Fruit fly (Drosophila melanogaster) whole organism, pupa: Measurements from ENCODE around the gene Arl5.

Experiments used
- CG10348 ChIP-seq: fragments of 200-800 bp; sonication (Bioruptor generic); IDR thresholded peaks from 2 replicates; pipeline ENCODE4 v1.3.6; 2022; ENCODE audit warnings: missing biosample characterization, missing genetic modification characterization
- CG12605 ChIP-seq: fragments of 200-800 bp; sonication (Bioruptor generic); IDR thresholded peaks from 2 replicates; pipeline ENCODE4 v1.3.6; 2022; ENCODE audit warnings: missing biosample characterization, missing genetic modification characterization
- CG13204 ChIP-seq: fragments of 200-800 bp; sonication (Bioruptor generic); optimal IDR thresholded peaks from 2 replicates; lab custom pipeline; 2018; ENCODE audit warnings: missing biosample characterization, mild to moderate bottlenecking, missing genetic modification characterization, moderate library complexity
- CG14655 ChIP-seq: fragments of 200-800 bp; sonication (Bioruptor generic); optimal IDR thresholded peaks from 3 replicates; lab custom pipeline; 2017; ENCODE audit warnings: mild to moderate bottlenecking, missing biosample characterization, missing genetic modification reagents, missing genetic modification characterization
- CG15710 ChIP-seq: fragments of 200-800 bp; sonication (Bioruptor generic); optimal IDR thresholded peaks from 2 replicates; lab custom pipeline; 2018; ENCODE audit warnings: missing biosample characterization, mild to moderate bottlenecking, missing genetic modification characterization, moderate library complexity
- CG17806 ChIP-seq: fragments of 200-800 bp; sonication (Bioruptor generic); optimal IDR thresholded peaks from 2 replicates; lab custom pipeline; 2018; ENCODE audit warnings: missing biosample characterization, mild to moderate bottlenecking, missing genetic modification characterization, moderate library complexity
- CG32121 ChIP-seq: fragments of 200-800 bp; sonication (Bioruptor generic); IDR thresholded peaks from 2 replicates; pipeline ENCODE4 v1.3.6; 2022; ENCODE audit warnings: missing biosample characterization, missing genetic modification characterization
- CG34367 ChIP-seq: fragments of 200-800 bp; sonication (Bioruptor generic); optimal IDR thresholded peaks from 2 replicates; lab custom pipeline; 2018; ENCODE audit warnings: missing biosample characterization, mild to moderate bottlenecking, missing genetic modification characterization
- CG4496 ChIP-seq: fragments of 200-800 bp; sonication (Bioruptor generic); IDR thresholded peaks from 3 replicates; pipeline ENCODE4 v1.3.6; 2022; ENCODE audit warnings: missing biosample characterization, missing genetic modification characterization
- CG8159 ChIP-seq: fragments of 200-800 bp; sonication (Bioruptor generic); optimal IDR thresholded peaks from 3 replicates; lab custom pipeline; 2018; ENCODE audit warnings: missing biosample characterization, mild to moderate bottlenecking, missing genetic modification characterization, moderate library complexity
- CG8301 ChIP-seq: fragments of 200-800 bp; sonication (Bioruptor generic); optimal IDR thresholded peaks from 2 replicates; lab custom pipeline; 2018; ENCODE audit warnings: missing biosample characterization, mild to moderate bottlenecking, missing genetic modification characterization
- CG9948 ChIP-seq: fragments of 200-800 bp; sonication (Bioruptor generic); optimal IDR thresholded peaks from 2 replicates; lab custom pipeline; 2018; ENCODE audit warnings: missing biosample characterization, mild to moderate bottlenecking, missing genetic modification characterization, moderate library complexity
- D1 ChIP-seq: fragments of 200-800 bp; sonication (Bioruptor generic); optimal IDR thresholded peaks from 2 replicates; lab custom pipeline; 2018; ENCODE audit warnings: missing biosample characterization, mild to moderate bottlenecking, missing genetic modification characterization, moderate library complexity
- EcR ChIP-seq: fragments of 200-800 bp; sonication (Bioruptor generic); optimal IDR thresholded peaks from 3 replicates; lab custom pipeline; 2019; ENCODE audit warnings: missing biosample characterization, missing genetic modification characterization, mild to moderate bottlenecking, moderate library complexity, missing genetic modification reagents
- Ets98B ChIP-seq: fragments of 200-800 bp; sonication (Bioruptor generic); IDR thresholded peaks from 2 replicates; pipeline ENCODE4 v1.3.6; 2022; ENCODE audit warnings: missing biosample characterization, missing genetic modification characterization
- Pif1A ChIP-seq: fragments of 200-800 bp; sonication (Bioruptor generic); optimal IDR thresholded peaks from 3 replicates; lab custom pipeline; 2016; ENCODE audit warnings: missing biosample characterization, missing genetic modification characterization
- Pif1B ChIP-seq: fragments of 200-800 bp; sonication (Bioruptor generic); optimal IDR thresholded peaks from 3 replicates; lab custom pipeline; 2016; ENCODE audit warnings: missing biosample characterization, missing genetic modification characterization
- Snoo ChIP-seq: fragments of 200-800 bp; sonication (Bioruptor generic); optimal IDR thresholded peaks from 3 replicates; lab custom pipeline; 2017; ENCODE audit warnings: missing biosample characterization, mild to moderate bottlenecking, missing genetic modification characterization, inconsistent platforms
- fd96Ca ChIP-seq: fragments of 200-800 bp; sonication (Bioruptor generic); IDR thresholded peaks from 3 replicates; pipeline ENCODE4 v1.3.6; 2022; ENCODE audit warnings: missing biosample characterization, missing genetic modification characterization
- gl ChIP-seq: fragments of 200-800 bp; sonication (Bioruptor generic); optimal IDR thresholded peaks from 2 replicates; lab custom pipeline; 2018; ENCODE audit warnings: missing biosample characterization, mild to moderate bottlenecking, missing genetic modification characterization
- rn ChIP-seq: fragments of 200-800 bp; sonication (Bioruptor generic); IDR thresholded peaks from 2 replicates; pipeline ENCODE4 v1.3.6; 2022; ENCODE audit warnings: missing biosample characterization, missing genetic modification characterization

Arl5 gene

DNA sequence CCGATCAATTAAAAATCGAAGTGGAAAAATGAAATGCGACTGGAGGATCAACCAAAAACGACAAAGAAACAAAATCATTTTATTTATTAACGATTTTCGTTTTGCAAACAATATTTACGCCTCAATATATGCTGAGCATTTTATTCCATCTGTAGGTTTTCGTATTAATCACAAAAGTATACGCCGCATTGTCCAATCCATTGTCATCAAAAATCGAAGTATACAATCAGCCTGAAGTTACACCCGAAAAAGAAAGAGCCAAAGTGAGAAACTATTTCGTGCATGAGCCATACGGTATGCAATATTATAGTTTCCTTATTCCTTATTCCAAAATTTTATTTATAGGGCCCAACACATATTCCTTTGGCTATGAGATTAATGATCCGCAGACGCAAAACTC lies 29.4 kb upstream of the Arl5 start:
- peak; percentile 14 for TF ChIP-seq D1 (tag; lab: Kevin White, UChicago)
- TF ChIP-seq fd96Ca (GFP tag; lab: Robert Waterston, UW), result no peak

DNA sequence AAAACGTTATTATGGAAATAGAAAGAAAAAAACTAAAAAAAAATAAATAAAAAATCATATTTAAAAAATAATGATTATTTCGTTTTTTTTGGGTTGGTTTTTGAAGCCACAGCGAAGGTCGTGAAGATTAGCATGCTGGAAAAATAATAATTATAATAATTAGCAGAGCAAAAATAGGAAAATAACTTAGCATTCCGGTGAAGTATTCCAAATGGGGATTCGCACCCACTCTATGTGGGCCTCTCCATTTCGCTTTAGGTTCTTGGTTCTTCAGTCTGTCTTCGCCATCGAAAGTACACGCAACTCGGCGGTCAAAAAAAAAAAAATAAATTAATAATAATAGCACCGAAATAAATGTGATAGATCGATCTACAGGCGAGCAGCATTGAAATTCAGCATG lies 28.6 kb upstream of the Arl5 start, which contains the start of gene CG34462:
Gene CG34462, plus strand, starts transcription at position 301 of the 400 bp plus-strand sequence.
- TF ChIP-seq Pif1A (GFP tag; lab: Kevin White, UChicago) (no peak), CG10348 (GFP tag; lab: Robert Waterston, UW) (no peak), CG12605 (GFP tag; lab: Robert Waterston, UW) (no peak), Pif1B (GFP tag; lab: Kevin White, UChicago) (no peak), rn (GFP tag; lab: Robert Waterston, UW) (no peak)

DNA sequence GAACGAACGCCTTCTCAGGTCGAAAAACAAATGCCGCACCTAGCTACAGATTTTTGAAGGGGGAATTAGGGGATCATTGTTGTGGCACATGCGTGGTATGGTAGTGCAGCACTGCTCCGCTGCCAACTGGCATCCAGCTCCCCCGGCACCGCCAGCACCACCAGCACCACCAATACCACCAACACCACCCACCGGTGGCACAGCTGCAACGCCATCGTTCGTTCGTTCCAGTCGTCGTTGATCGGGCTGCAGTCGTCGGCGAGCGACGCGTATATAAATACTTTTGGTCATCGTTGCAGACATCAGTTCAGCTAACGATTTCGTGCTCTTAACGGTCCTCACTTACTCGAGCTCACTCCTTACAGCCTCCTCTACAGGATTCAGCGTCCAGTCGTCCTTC lies 25.9 kb upstream of the Arl5 start, which contains the start of gene CG34461:
Gene CG34461, plus strand, starts transcription at position 301 of the 400 bp plus-strand sequence.
- 0 out of 3 replicates have a peak, but pooled peaks have one; percentile 45 for TF ChIP-seq CG4496 (GFP tag; lab: Robert Waterston, UW)
- TF ChIP-seq CG10348 (GFP tag; lab: Robert Waterston, UW), result no peak
- TF ChIP-seq CG13204, result no peak
- TF ChIP-seq D1 (tag; lab: Kevin White, UChicago), result no peak

DNA sequence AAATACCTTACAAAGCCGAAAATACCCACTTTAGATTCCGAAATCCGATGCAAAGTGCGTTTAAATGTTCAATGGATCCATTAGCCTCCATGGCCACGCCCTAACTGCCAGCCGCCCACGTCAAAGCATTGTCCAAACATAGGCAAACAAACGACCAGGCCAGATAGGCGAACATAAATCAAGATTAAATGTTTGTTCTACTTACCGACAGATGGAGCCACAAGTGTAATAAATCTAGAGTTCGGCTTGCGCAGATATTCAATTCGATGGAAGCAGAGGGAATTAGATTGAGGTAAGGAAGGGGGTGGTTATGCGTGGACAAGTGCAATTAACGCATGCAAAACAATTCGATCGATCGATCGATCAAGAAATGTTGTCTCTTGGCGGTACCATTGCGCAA lies 24.2 kb upstream of the Arl5 start:
- TF ChIP-seq rn (GFP tag; lab: Robert Waterston, UW) (no peak), CG8159 (no peak), gl (tag; lab: Kevin White, UChicago) (no peak), Ets98B (GFP tag; lab: Robert Waterston, UW) (no peak), CG15710 (tag; lab: Kevin White, UChicago) (no peak), CG13204 (no peak), D1 (tag; lab: Kevin White, UChicago) (no peak), CG8301 (no peak), CG14655 (no peak), CG12605 (GFP tag; lab: Robert Waterston, UW) (no peak), CG32121 (GFP tag; lab: Robert Waterston, UW) (no peak), CG34367 (tag; lab: Kevin White, UChicago) (no peak), EcR (no peak), fd96Ca (GFP tag; lab: Robert Waterston, UW) (no peak), Pif1B (GFP tag; lab: Kevin White, UChicago) (no peak)

DNA sequence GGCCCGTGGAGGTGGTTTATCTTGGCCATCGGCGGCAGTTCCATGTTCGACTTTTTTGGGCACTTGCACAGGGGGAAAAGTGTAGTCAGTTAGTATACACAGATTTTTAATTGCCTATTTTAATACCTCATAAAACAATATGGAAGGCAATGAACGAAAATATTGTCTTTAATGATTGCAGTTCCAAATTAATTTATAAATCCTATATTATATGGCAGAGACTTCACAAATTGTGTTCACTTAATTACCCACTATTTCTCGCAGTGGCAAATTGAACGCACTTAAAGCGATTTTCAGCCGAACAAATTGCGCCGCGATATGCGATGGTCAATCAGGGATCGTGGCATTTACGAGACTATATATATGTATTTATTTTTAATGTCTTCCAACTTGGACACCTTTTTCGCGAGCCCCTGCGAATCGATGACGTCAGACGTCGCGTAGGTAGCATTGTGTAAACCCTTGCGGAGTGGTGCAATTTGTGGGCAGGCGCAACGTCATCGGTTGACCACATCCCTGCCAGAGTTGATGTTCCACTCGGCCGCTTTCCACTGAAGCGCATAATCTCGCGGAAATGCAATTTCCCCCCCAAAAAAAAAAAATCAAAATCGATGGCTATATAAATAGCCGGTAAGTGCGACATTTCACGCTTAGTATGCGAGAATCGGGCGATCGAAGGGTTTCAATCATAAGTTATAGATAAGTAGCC lies 20.6 kb upstream of the Arl5 start, which contains the start of gene CG13670:
Gene CG13670, plus strand, starts transcription at position 659 of the 709 bp plus-strand sequence.
- TF ChIP-seq Ets98B (GFP tag; lab: Robert Waterston, UW) (peak; percentile 60), CG34367 (tag; lab: Kevin White, UChicago) (no peak), CG32121 (GFP tag; lab: Robert Waterston, UW) (peak; percentile 56; the same call in 1 of the 2 replicates), CG8301 (peak; percentile 4), Pif1A (GFP tag; lab: Kevin White, UChicago) (peak; percentile 16), rn (GFP tag; lab: Robert Waterston, UW) (no peak), fd96Ca (GFP tag; lab: Robert Waterston, UW) (no peak), CG12605 (GFP tag; lab: Robert Waterston, UW) (no peak), CG10348 (GFP tag; lab: Robert Waterston, UW) (no peak), CG14655 (no peak)
- TF ChIP-seq, all 21 proteins: peak for 4

DNA sequence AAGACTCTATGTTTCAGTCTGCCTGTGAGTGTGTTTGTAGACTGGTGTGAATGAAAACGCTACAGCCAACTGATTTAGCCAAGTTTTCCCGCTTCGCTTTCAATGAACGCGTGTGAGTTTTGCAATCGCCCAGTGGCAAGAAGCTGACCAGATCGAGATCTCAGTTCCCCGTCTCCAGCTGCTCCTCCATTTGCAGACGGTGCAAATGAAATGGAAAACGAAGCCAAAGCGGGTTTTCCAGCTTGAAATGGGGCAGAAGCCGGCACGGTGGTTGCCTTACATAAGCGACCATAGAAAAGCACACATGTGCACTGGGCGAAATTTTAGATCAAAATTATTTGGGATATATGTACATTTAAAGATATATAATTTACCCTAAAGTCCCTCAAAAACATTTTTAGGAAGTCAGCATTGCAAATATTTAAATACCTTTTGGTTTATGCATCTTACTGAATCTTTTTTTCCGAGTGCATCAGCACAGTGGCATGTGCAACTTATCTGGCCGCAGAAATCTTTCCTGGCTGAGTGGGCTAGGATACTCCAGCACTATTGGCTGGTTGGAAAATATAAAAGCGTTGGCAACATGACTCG lies 19.4 kb upstream of the Arl5 start, which contains the start of gene CG43059:
Gene CG43059, minus strand, starts transcription at position 51 of the 591 bp plus-strand sequence.
- no peak for TF ChIP-seq Pif1B (GFP tag; lab: Kevin White, UChicago)
- TF ChIP-seq CG8301, result peak; percentile 88
- no peak for TF ChIP-seq D1 (tag; lab: Kevin White, UChicago)
- peak; percentile 92 for TF ChIP-seq Ets98B (GFP tag; lab: Robert Waterston, UW)
- TF ChIP-seq CG12605 (GFP tag; lab: Robert Waterston, UW), result peak; percentile 82
- TF ChIP-seq Snoo (tag; lab: Kevin White, UChicago), result no peak
- peak; percentile 56; the same call in 1 of the 2 replicates for TF ChIP-seq CG10348 (GFP tag; lab: Robert Waterston, UW)
- TF ChIP-seq rn (GFP tag; lab: Robert Waterston, UW), result peak; percentile 82
- peak; percentile 93 for TF ChIP-seq CG32121 (GFP tag; lab: Robert Waterston, UW)
- peak; percentile 91 for TF ChIP-seq CG4496 (GFP tag; lab: Robert Waterston, UW)
- no peak for TF ChIP-seq CG34367 (tag; lab: Kevin White, UChicago)
- TF ChIP-seq CG8159, result no peak
- peak; percentile 38 for TF ChIP-seq Pif1A (GFP tag; lab: Kevin White, UChicago)
- peak; percentile 82 for TF ChIP-seq CG14655
- TF ChIP-seq CG13204, result no peak
- no peak for TF ChIP-seq gl (tag; lab: Kevin White, UChicago)
- no peak for TF ChIP-seq CG17806 (tag; lab: Kevin White, UChicago)
- TF ChIP-seq fd96Ca (GFP tag; lab: Robert Waterston, UW), result peak; percentile 87
- TF ChIP-seq CG9948 (tag; lab: Kevin White, UChicago), result no peak
